Worm (Caenorhabditis elegans) whole organism, mixed stage, embryonic: Measurements from ENCODE around the gene gly-20.

Source experiments
- M03D4.4 ChIP-seq: sonication (generic microtip); optimal IDR thresholded peaks from 2 replicates; lab custom pipeline; 2017; ENCODE audit warnings: mild to moderate bottlenecking, missing genetic modification characterization, missing compliant biosample characterization
- ceh-39 ChIP-seq: fragments of 150-350 bp; optimal IDR thresholded peaks from 2 replicates; lab custom pipeline; 2014; ENCODE audit warnings: missing biosample characterization, missing genetic modification characterization
- ceh-83 ChIP-seq: fragments of 200-800 bp; sonication (Bioruptor generic); optimal IDR thresholded peaks from 2 replicates; lab custom pipeline; 2018; ENCODE audit warnings: mild to moderate bottlenecking, missing genetic modification characterization, missing compliant biosample characterization
- cnd-1 ChIP-seq: fragments of 200-800 bp; sonication (Bioruptor generic); optimal IDR thresholded peaks from 2 replicates; lab custom pipeline; 2018; ENCODE audit warnings: mild to moderate bottlenecking, missing genetic modification characterization, missing compliant biosample characterization
- elt-1 ChIP-seq: sonication (generic microtip); optimal IDR thresholded peaks from 2 replicates; lab custom pipeline; 2017; ENCODE audit warnings: missing genetic modification characterization, mild to moderate bottlenecking, missing compliant biosample characterization, antibody characterized with exemption, moderate library complexity, borderline replicate concordance; ENCODE audit not compliant: insufficient read depth
- elt-3 ChIP-seq: fragments of 150-350 bp; optimal IDR thresholded peaks from 2 replicates; lab custom pipeline; 2014; ENCODE audit warnings: missing biosample characterization, missing genetic modification characterization
- flh-1 ChIP-seq: fragments of 200-800 bp; sonication (Bioruptor generic); optimal IDR thresholded peaks from 2 replicates; lab custom pipeline; 2018; ENCODE audit warnings: mild to moderate bottlenecking, missing genetic modification characterization, moderate library complexity, missing compliant biosample characterization
- nhr-28 ChIP-seq: fragments of 150-350 bp; optimal IDR thresholded peaks from 2 replicates; lab custom pipeline; 2014; ENCODE audit warnings: missing biosample characterization, missing genetic modification characterization
- snpc-4 ChIP-seq: fragments of 150-350 bp; optimal IDR thresholded peaks from 2 replicates; lab custom pipeline; 2014; ENCODE audit warnings: missing biosample characterization, missing genetic modification characterization
- unc-120 ChIP-seq: sonication (generic microtip); optimal IDR thresholded peaks from 2 replicates; lab custom pipeline; 2017; ENCODE audit warnings: missing genetic modification characterization, missing compliant biosample characterization; ENCODE audit not compliant: poor library complexity, severe bottlenecking
- unc-39 ChIP-seq: fragments of 150-350 bp; optimal IDR thresholded peaks from 2 replicates; lab custom pipeline; 2014; ENCODE audit warnings: missing biosample characterization, missing genetic modification characterization
- unc-62 ChIP-seq: fragments of 150-350 bp; optimal IDR thresholded peaks from 2 replicates; lab custom pipeline; 2014; ENCODE audit warnings: missing biosample characterization, missing genetic modification reagents, missing genetic modification characterization

DNA sequence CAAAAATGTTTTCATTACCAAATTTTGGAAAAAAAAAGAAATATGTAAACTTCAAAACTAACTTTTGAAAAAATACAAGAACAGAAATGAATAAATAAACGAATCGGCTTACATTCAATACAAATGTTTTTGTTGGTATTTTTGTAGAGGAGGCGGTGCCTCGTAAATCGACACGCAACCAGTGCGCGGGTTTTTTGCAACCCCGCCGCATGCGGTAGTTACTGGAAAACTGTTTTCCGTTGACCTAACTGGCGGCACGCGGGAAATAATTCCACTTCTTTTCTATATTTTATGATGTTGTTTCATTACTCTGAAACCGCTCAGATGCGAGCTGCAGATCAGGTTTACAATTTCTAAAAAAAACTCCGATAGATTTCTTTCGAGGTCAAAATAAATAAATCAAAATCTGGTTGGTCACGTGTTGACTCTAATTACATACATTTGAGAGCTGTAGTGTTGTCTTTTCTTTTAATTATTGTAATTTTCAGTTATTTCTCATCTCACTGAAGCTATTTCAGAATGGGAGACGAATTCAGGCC lies 43.1 kb upstream of the gly-20 start, which contains the start of the genes dvc-1 and ima-1:
- TF ChIP-seq flh-1 (GFP tag; lab: Kevin White, UChicago) = no peak
- TF ChIP-seq ceh-39 (tag; lab: Kevin White, UChicago) = no peak
- TF ChIP-seq ceh-83 (GFP tag; lab: Kevin White, UChicago) = peak; percentile 59
- TF ChIP-seq unc-39 = no peak
- TF ChIP-seq elt-1 = peak; percentile 2
- TF ChIP-seq unc-62 (GFP tag; lab: Kevin White, UChicago) = no peak
- TF ChIP-seq snpc-4 = no peak
- peak; percentile 54 for TF ChIP-seq unc-120 (tag; lab: Kevin White, UChicago)
- TF ChIP-seq nhr-28 (tag; lab: Kevin White, UChicago) = peak; percentile 8
- TF ChIP-seq M03D4.4 (tag; lab: Kevin White, UChicago) = peak; percentile 78
- TF ChIP-seq cnd-1 (tag; lab: Kevin White, UChicago) = peak; percentile 76
- no peak for TF ChIP-seq elt-3 (tag; lab: Kevin White, UChicago)
